Fruit fly (Drosophila melanogaster) whole organism, embryonic: Measurements from ENCODE around the gene CG7675.

Experiments used
- Aef1 ChIP-seq: fragments of 200-800 bp; sonication (Bioruptor generic); IDR thresholded peaks from 3 replicates; pipeline ENCODE4 v1.3.6; 2022; ENCODE audit warnings: missing biosample characterization, missing genetic modification characterization
- B-H2 ChIP-seq: fragments of 200-800 bp; sonication (Bioruptor generic); optimal IDR thresholded peaks from 2 replicates; lab custom pipeline; 2018; ENCODE audit warnings: missing biosample characterization, mild to moderate bottlenecking, missing genetic modification characterization
- Bdp1 ChIP-seq: fragments of 200-800 bp; sonication (Bioruptor generic); optimal IDR thresholded peaks from 3 replicates; lab custom pipeline; 2016; ENCODE audit warnings: missing biosample characterization, missing genetic modification characterization
- CG1233 ChIP-seq: fragments of 200-800 bp; sonication (Bioruptor generic); optimal IDR thresholded peaks from 4 replicates; lab custom pipeline; 2018; ENCODE audit warnings: missing biosample characterization, mild to moderate bottlenecking, missing genetic modification characterization
- CG12659 ChIP-seq: fragments of 200-800 bp; sonication (Bioruptor generic); optimal IDR thresholded peaks from 3 replicates; lab custom pipeline; 2017; ENCODE audit warnings: mild to moderate bottlenecking, missing biosample characterization, missing genetic modification reagents, missing genetic modification characterization
- CG12942 ChIP-seq: fragments of 200-800 bp; sonication (Bioruptor generic); optimal IDR thresholded peaks from 3 replicates; lab custom pipeline; 2016; ENCODE audit warnings: missing biosample characterization, missing genetic modification characterization
- CG14014 ChIP-seq: fragments of 200-800 bp; sonication (Bioruptor generic); IDR thresholded peaks from 2 replicates; pipeline ENCODE4 v1.3.6; 2022; ENCODE audit warnings: missing biosample characterization, missing genetic modification characterization
- CG14441 ChIP-seq: fragments of 200-800 bp; sonication (Bioruptor generic); IDR thresholded peaks from 2 replicates; pipeline ENCODE4 v1.3.6; 2022; ENCODE audit warnings: missing biosample characterization, missing genetic modification characterization
- CG17912 ChIP-seq: fragments of 200-800 bp; sonication (Bioruptor generic); optimal IDR thresholded peaks from 2 replicates; lab custom pipeline; 2018; ENCODE audit warnings: missing biosample characterization, mild to moderate bottlenecking, missing genetic modification characterization
- CG31365 ChIP-seq: fragments of 200-800 bp; sonication (Bioruptor generic); optimal IDR thresholded peaks from 2 replicates; lab custom pipeline; 2018; ENCODE audit warnings: missing biosample characterization, mild to moderate bottlenecking, missing genetic modification characterization
- CG31388 ChIP-seq: fragments of 200-800 bp; sonication (Bioruptor generic); optimal IDR thresholded peaks from 2 replicates; lab custom pipeline; 2016; ENCODE audit warnings: missing biosample characterization, missing genetic modification characterization
- CG32772 ChIP-seq: fragments of 200-800 bp; sonication (Bioruptor generic); IDR thresholded peaks from 2 replicates; pipeline ENCODE4 v1.3.6; 2022; ENCODE audit warnings: missing biosample characterization, missing genetic modification characterization
- CG3281 ChIP-seq: fragments of 200-800 bp; sonication (Bioruptor generic); optimal IDR thresholded peaks from 3 replicates; lab custom pipeline; 2017; ENCODE audit warnings: missing biosample characterization, mild to moderate bottlenecking, missing genetic modification characterization
- CG33557 ChIP-seq: fragments of 200-800 bp; sonication (Bioruptor generic); optimal IDR thresholded peaks from 2 replicates; lab custom pipeline; 2019; ENCODE audit warnings: missing biosample characterization, mild to moderate bottlenecking, missing genetic modification characterization, moderate library complexity
- CG4282 ChIP-seq: fragments of 200-800 bp; sonication (Bioruptor generic); optimal IDR thresholded peaks from 2 replicates; lab custom pipeline; 2016; ENCODE audit warnings: missing biosample characterization, missing genetic modification characterization
- CG4730 ChIP-seq: fragments of 200-800 bp; sonication (Bioruptor generic); IDR thresholded peaks from 2 replicates; pipeline ENCODE4 v1.3.6; 2022; ENCODE audit warnings: missing biosample characterization, missing genetic modification characterization
- CG6175 ChIP-seq: fragments of 200-800 bp; sonication (Bioruptor generic); IDR thresholded peaks from 3 replicates; pipeline ENCODE4 v1.3.6; 2022; ENCODE audit warnings: missing biosample characterization, missing genetic modification characterization
- CG6765 ChIP-seq: fragments of 200-800 bp; sonication (Bioruptor generic); optimal IDR thresholded peaks from 3 replicates; lab custom pipeline; 2017; ENCODE audit warnings: missing biosample characterization, mild to moderate bottlenecking, missing genetic modification characterization
- CG7928 ChIP-seq: fragments of 200-800 bp; sonication (Bioruptor generic); optimal IDR thresholded peaks from 2 replicates; lab custom pipeline; 2017; ENCODE audit warnings: missing biosample characterization, mild to moderate bottlenecking, missing genetic modification characterization
- CG8944 ChIP-seq: fragments of 200-800 bp; sonication (Bioruptor generic); optimal IDR thresholded peaks from 3 replicates; lab custom pipeline; 2016; ENCODE audit warnings: missing biosample characterization, missing genetic modification characterization
- CG9437 ChIP-seq: fragments of 200-800 bp; sonication (Bioruptor generic); optimal IDR thresholded peaks from 2 replicates; lab custom pipeline; 2018; ENCODE audit warnings: missing biosample characterization, mild to moderate bottlenecking, missing genetic modification characterization
- CkIIα-i1 ChIP-seq: fragments of 200-800 bp; sonication (Bioruptor generic); IDR thresholded peaks from 2 replicates; pipeline ENCODE4 v1.3.6; 2022; ENCODE audit warnings: missing biosample characterization, missing genetic modification characterization
- CoRest ChIP-seq: fragments of 200-800 bp; sonication (Bioruptor generic); optimal IDR thresholded peaks from 3 replicates; lab custom pipeline; 2018; ENCODE audit warnings: missing biosample characterization, mild to moderate bottlenecking, missing genetic modification characterization, moderate library complexity
- Dad ChIP-seq: fragments of 200-800 bp; sonication (Bioruptor generic); optimal IDR thresholded peaks from 3 replicates; lab custom pipeline; 2016; ENCODE audit warnings: missing biosample characterization, missing genetic modification characterization
- Fer1 ChIP-seq: fragments of 200-800 bp; sonication (Bioruptor generic); optimal IDR thresholded peaks from 2 replicates; lab custom pipeline; 2017; ENCODE audit warnings: missing biosample characterization, mild to moderate bottlenecking, missing genetic modification characterization
- Fer2 ChIP-seq: fragments of 200-800 bp; sonication (Bioruptor generic); optimal IDR thresholded peaks from 2 replicates; lab custom pipeline; 2018; ENCODE audit warnings: missing biosample characterization, mild to moderate bottlenecking, missing genetic modification characterization, moderate library complexity
- HHEX ChIP-seq: fragments of 200-800 bp; sonication (Bioruptor generic); optimal IDR thresholded peaks from 3 replicates; lab custom pipeline; 2017; ENCODE audit warnings: missing biosample characterization, mild to moderate bottlenecking, missing genetic modification characterization, missing genetic modification reagents
- Hr3 ChIP-seq: fragments of 200-800 bp; sonication (Bioruptor generic); optimal IDR thresholded peaks from 3 replicates; lab custom pipeline; 2016; ENCODE audit warnings: missing biosample characterization, missing genetic modification characterization
- Max ChIP-seq: fragments of 200-800 bp; sonication (Bioruptor generic); optimal IDR thresholded peaks from 2 replicates; lab custom pipeline; 2016; ENCODE audit warnings: missing biosample characterization, mild to moderate bottlenecking, missing genetic modification characterization
- Opbp ChIP-seq: fragments of 200-800 bp; sonication (Bioruptor generic); IDR thresholded peaks from 3 replicates; pipeline ENCODE4 v1.3.6; 2022; ENCODE audit warnings: missing biosample characterization, missing genetic modification characterization; ENCODE audit not compliant: partially characterized antibody
- Sox102F ChIP-seq: fragments of 200-800 bp; sonication (Bioruptor generic); optimal IDR thresholded peaks from 2 replicates; lab custom pipeline; 2018; ENCODE audit warnings: missing biosample characterization, mild to moderate bottlenecking, missing genetic modification characterization, moderate library complexity
- YL-1 ChIP-seq: fragments of 200-800 bp; sonication (Bioruptor generic); optimal IDR thresholded peaks from 3 replicates; lab custom pipeline; 2017; ENCODE audit warnings: missing biosample characterization, mild to moderate bottlenecking, missing genetic modification characterization
- ac ChIP-seq: fragments of 200-800 bp; sonication (Bioruptor generic); optimal IDR thresholded peaks from 3 replicates; lab custom pipeline; 2017; ENCODE audit warnings: missing biosample characterization, mild to moderate bottlenecking, missing genetic modification characterization
- ap ChIP-seq: fragments of 200-800 bp; sonication (Bioruptor generic); IDR thresholded peaks from 2 replicates; pipeline ENCODE4 v1.3.6; 2022; ENCODE audit warnings: missing biosample characterization, missing genetic modification characterization
- crc ChIP-seq: fragments of 200-800 bp; sonication (Bioruptor generic); optimal IDR thresholded peaks from 2 replicates; lab custom pipeline; 2016; ENCODE audit warnings: missing biosample characterization, missing genetic modification characterization
- gsb ChIP-seq: fragments of 200-800 bp; sonication (Bioruptor generic); IDR thresholded peaks from 2 replicates; pipeline ENCODE4 v1.3.6; 2022; ENCODE audit warnings: missing biosample characterization, missing genetic modification characterization
- her ChIP-seq: fragments of 200-800 bp; sonication (Bioruptor generic); optimal IDR thresholded peaks from 2 replicates; lab custom pipeline; 2016; ENCODE audit warnings: missing biosample characterization, missing genetic modification characterization
- ken ChIP-seq: fragments of 200-800 bp; sonication (Bioruptor generic); IDR thresholded peaks from 3 replicates; pipeline ENCODE4 v1.3.6; 2022; ENCODE audit warnings: missing biosample characterization, missing genetic modification characterization
- lov ChIP-seq, 2 experiments: fragments of 200-800 bp in 1 of 2; fragments of >200 bp in 1 of 2; sonication (Bioruptor generic) in 1 of 2; IDR thresholded peaks in 1 of 2; optimal IDR thresholded peaks in 1 of 2; 2 replicates in 1 of 2; 3 replicates in 1 of 2; pipeline versions ENCODE4 v1.3.6 to Lab custom; 2017 to 2022; ENCODE audit warnings: missing biosample characterization in 1 of 2, missing genetic modification characterization in 1 of 2
- pita ChIP-seq: fragments of 200-800 bp; sonication (Bioruptor generic); optimal IDR thresholded peaks from 2 replicates; lab custom pipeline; 2017; ENCODE audit warnings: missing biosample characterization, mild to moderate bottlenecking, missing genetic modification characterization
- pnt ChIP-seq: fragments of 200-800 bp; sonication (Bioruptor generic); optimal IDR thresholded peaks from 3 replicates; lab custom pipeline; 2016; ENCODE audit warnings: missing biosample characterization, missing genetic modification characterization
- pum ChIP-seq: fragments of 200-800 bp; sonication (Bioruptor generic); optimal IDR thresholded peaks from 2 replicates; lab custom pipeline; 2016; ENCODE audit warnings: missing biosample characterization, missing genetic modification characterization
- ro ChIP-seq: fragments of 200-800 bp; sonication (Bioruptor generic); IDR thresholded peaks from 2 replicates; pipeline ENCODE4 v1.3.6; 2022; ENCODE audit warnings: missing biosample characterization, missing genetic modification characterization
- salm ChIP-seq: fragments of 200-800 bp; sonication (Bioruptor generic); optimal IDR thresholded peaks from 2 replicates; lab custom pipeline; 2018; ENCODE audit warnings: missing biosample characterization, mild to moderate bottlenecking, missing genetic modification characterization
- sim ChIP-seq: fragments of 200-800 bp; sonication (Bioruptor generic); IDR thresholded peaks from 2 replicates; pipeline ENCODE4 v1.3.6; 2022; ENCODE audit warnings: missing biosample characterization, missing genetic modification characterization
- sob ChIP-seq: fragments of 200-800 bp; sonication (Bioruptor generic); IDR thresholded peaks from 2 replicates; pipeline ENCODE4 v1.3.6; 2022; ENCODE audit warnings: missing biosample characterization, missing genetic modification characterization
- tin ChIP-seq: fragments of 200-800 bp; sonication (Bioruptor generic); optimal IDR thresholded peaks from 3 replicates; lab custom pipeline; 2016; ENCODE audit warnings: missing biosample characterization, missing genetic modification characterization
- tx ChIP-seq: fragments of 200-800 bp; sonication (Bioruptor generic); optimal IDR thresholded peaks from 2 replicates; lab custom pipeline; 2016; ENCODE audit warnings: missing biosample characterization, missing genetic modification characterization
- usp ChIP-seq: fragments of >200 bp; optimal IDR thresholded peaks from 2 replicates; lab custom pipeline; 2017; ENCODE audit warnings: missing biosample characterization, missing genetic modification characterization
- yki ChIP-seq: fragments of >200 bp; optimal IDR thresholded peaks from 3 replicates; lab custom pipeline; 2018

CG7675 gene

DNA sequence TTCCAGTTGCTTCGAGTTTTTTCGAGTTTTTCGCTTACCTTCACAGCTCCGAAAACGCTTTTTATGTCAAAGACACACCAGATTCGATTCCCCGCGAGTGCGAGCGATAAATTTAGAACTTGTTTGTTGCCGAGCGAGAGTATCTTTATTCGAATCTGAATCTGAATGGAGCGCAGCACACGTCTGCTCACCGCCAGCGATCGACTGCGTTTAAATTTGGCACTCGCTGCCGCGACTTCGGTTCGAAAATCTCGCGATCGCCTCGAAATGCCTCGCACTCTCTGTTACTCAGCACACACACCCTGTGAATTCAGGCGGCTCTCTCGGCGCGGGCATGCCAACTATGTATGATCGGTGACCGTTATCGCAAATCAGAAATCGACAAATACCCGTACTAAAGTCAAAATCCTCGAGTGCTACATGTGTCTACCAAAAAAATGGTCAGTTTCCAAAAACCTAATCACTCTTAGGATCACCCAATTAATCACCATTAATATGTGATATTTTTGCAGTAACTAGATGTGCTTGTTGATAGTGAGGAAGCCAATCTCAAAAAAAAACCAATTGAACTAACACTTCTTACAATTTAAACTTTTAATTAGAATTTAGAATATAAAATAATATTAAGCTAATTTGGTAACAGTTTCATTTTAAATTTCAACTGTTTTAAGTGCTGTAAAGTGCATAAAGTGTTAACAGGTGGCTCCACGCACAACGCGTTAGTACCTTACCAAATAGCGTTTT, 18.1 kb upstream of the CG7675 start, which contains the start of gene Vha100-2 (continued):
- TF ChIP-seq HHEX: no peak
- peak; percentile 65; the same call in 2 of the 3 replicates for TF ChIP-seq Opbp (GFP tag; lab: Robert Waterston, UW)
- TF ChIP-seq pita (GFP tag; lab: Kevin White, UChicago): no peak
- TF ChIP-seq sob: peak; percentile 43
- TF ChIP-seq CG12942 (GFP tag; lab: Kevin White, UChicago): no peak
- TF ChIP-seq lov (optimal IDR thresholded peaks at IDR 0.05; lab: Kevin White, UChicago): no peak
- 0 out of 3 replicates have a peak, but pooled peaks have one; percentile 55 for TF ChIP-seq lov (GFP tag; IDR thresholded peaks at IDR 0.05; lab: Robert Waterston, UW)
- TF ChIP-seq crc: no peak
- peak; percentile 65 for TF ChIP-seq CG14441 (GFP tag; lab: Robert Waterston, UW)
- peak; percentile 26 for TF ChIP-seq CG3281
- no peak for TF ChIP-seq Hr3 (GFP tag; lab: Kevin White, UChicago)
- TF ChIP-seq Bdp1 (GFP tag; lab: Kevin White, UChicago): no peak
- no peak for TF ChIP-seq Fer2 (tag; lab: Kevin White, UChicago)
- TF ChIP-seq CG9437 (GFP tag; lab: Kevin White, UChicago): peak; percentile 14
- peak; percentile 48; the same call in 2 of the 3 replicates for TF ChIP-seq ken (GFP tag; lab: Robert Waterston, UW)
- TF ChIP-seq CG31365 (tag; lab: Kevin White, UChicago): no peak
- peak; percentile 55 for TF ChIP-seq B-H2 (GFP tag; lab: Kevin White, UChicago)
- TF ChIP-seq Sox102F: peak; percentile 16
- TF ChIP-seq Aef1 (GFP tag; lab: Robert Waterston, UW): peak; percentile 36; the same call in 2 of the 3 replicates
- TF ChIP-seq CG7928: no peak
- no peak for TF ChIP-seq CG4730
- peak; percentile 46 for TF ChIP-seq CG6765
- TF ChIP-seq YL-1 (GFP tag; lab: Kevin White, UChicago): peak; percentile 68
- TF ChIP-seq ro (GFP tag; lab: Robert Waterston, UW): no peak
- no peak for TF ChIP-seq Dad (GFP tag; lab: Kevin White, UChicago)
- peak; percentile 59; the same call in 1 of the 2 replicates for TF ChIP-seq CG14014
- TF ChIP-seq salm: no peak
- TF ChIP-seq pum: no peak
- TF ChIP-seq her (GFP tag; lab: Kevin White, UChicago): peak; percentile 52
- TF ChIP-seq CG32772 (GFP tag; lab: Robert Waterston, UW): 0 out of 2 replicates have a peak, but pooled peaks have one; percentile 14
- TF ChIP-seq CG31388 (GFP tag; lab: Kevin White, UChicago): no peak
- TF ChIP-seq Fer1 (GFP tag; lab: Kevin White, UChicago): peak; percentile 37
- peak; percentile 61 for TF ChIP-seq CG12659 (GFP tag; lab: Kevin White, UChicago)
- TF ChIP-seq CG4282 (GFP tag; lab: Kevin White, UChicago): no peak
- no peak for TF ChIP-seq CG17912 (GFP tag; lab: Kevin White, UChicago)
- TF ChIP-seq CkIIα-i1 (GFP tag; lab: Robert Waterston, UW): no peak
- no peak for TF ChIP-seq yki (lab: Kevin White, UChicago)
- 0 out of 2 replicates have a peak, but pooled peaks have one; percentile 33 for TF ChIP-seq ap (GFP tag; lab: Robert Waterston, UW)
- no peak for TF ChIP-seq CG33557
- TF ChIP-seq sim (GFP tag; lab: Robert Waterston, UW): no peak
- peak; percentile 44; the same call in 1 of the 3 replicates for TF ChIP-seq CG6175 (GFP tag; lab: Robert Waterston, UW)
- TF ChIP-seq CG8944: no peak
- peak; percentile 57 for TF ChIP-seq Max (GFP tag; lab: Kevin White, UChicago)
- TF ChIP-seq pnt (GFP tag; lab: Kevin White, UChicago): no peak
- no peak for TF ChIP-seq ac (GFP tag; lab: Kevin White, UChicago)
- TF ChIP-seq tx (GFP tag; lab: Kevin White, UChicago): no peak
- peak; percentile 63 for TF ChIP-seq CoRest (tag; lab: Kevin White, UChicago)
- TF ChIP-seq tin: no peak
- 0 out of 2 replicates have a peak, but pooled peaks have one; percentile 36 for TF ChIP-seq gsb (GFP tag; lab: Robert Waterston, UW)
- TF ChIP-seq CG1233 (GFP tag; lab: Kevin White, UChicago): no peak
- TF ChIP-seq usp: no peak
